Fruit fly (Drosophila melanogaster) S2 (cell line): Measurements from ENCODE around the gene Mrgn1.

Source experiments
- CG8478 ChIP-seq: fragments of >200 bp; optimal IDR thresholded peaks from 2 replicates; lab custom pipeline; 2018
- CTCF ChIP-seq, 2 experiments: fragments of >200 bp; optimal IDR thresholded peaks; 2 replicates each; lab custom pipeline; 2018

- TF ChIP-seq CG8478 (no peak), CTCF (optimal IDR thresholded peaks at IDR 0.05; lab: Kevin White, UChicago) (no peak)
These were observed 44.7 kb upstream of the Mrgn1 start for dm6 chrX:13766495-13766894.
